Worm (Caenorhabditis elegans) whole organism, dauer: ENCODE results near the gene C06E4.8.

Experiments
- unc-62 ChIP-seq: sonication (generic microtip); optimal IDR thresholded peaks from 2 replicates; lab custom pipeline; 2017; ENCODE audit warnings: missing biosample characterization, missing genetic modification reagents, missing genetic modification characterization

The C06E4.8 gene

ce11 chrIV:7285839-7286238 is at the start of gene C06E4.8:
Gene C06E4.8 (minus strand): TSS chrIV:7285875.
- no peak for TF ChIP-seq unc-62 (GFP tag; lab: Kevin White, UChicago)

ce11 chrIV:7332695-7333094 is 47.0 kb upstream of the C06E4.8 start, which contains the start of gene ocr-4:
Gene ocr-4 (minus strand): TSS chrIV:7332795.
- no peak for TF ChIP-seq unc-62 (GFP tag; lab: Kevin White, UChicago)

- TF ChIP-seq unc-62 (GFP tag; lab: Kevin White, UChicago) = no peak
Observed at ce11 chrIV:7328918-7329317, 43.2 kb upstream of the C06E4.8 start, which contains the start of gene sqst-2. Gene sqst-2 (minus strand): TSS chrIV:7328975.

ce11 chrIV:7326613-7327149 is 41.0 kb upstream of the C06E4.8 start, which contains the start of gene ifo-1:
Gene ifo-1 (minus strand): TSS chrIV:7326663.
- TF ChIP-seq unc-62 (GFP tag; lab: Kevin White, UChicago) = no peak

- no peak for TF ChIP-seq unc-62 (GFP tag; lab: Kevin White, UChicago)
Observed at ce11 chrIV:7325698-7326097, 40.0 kb upstream of the C06E4.8 start.

- TF ChIP-seq unc-62 (GFP tag; lab: Kevin White, UChicago) = no peak
Observed at ce11 chrIV:7324913-7325312, 39.2 kb upstream of the C06E4.8 start.

- TF ChIP-seq unc-62 (GFP tag; lab: Kevin White, UChicago) = no peak
Observed at ce11 chrIV:7323904-7324303, 38.2 kb upstream of the C06E4.8 start.

ce11 chrIV:7320688-7321087 is 35.0 kb upstream of the C06E4.8 start:
- no peak for TF ChIP-seq unc-62 (GFP tag; lab: Kevin White, UChicago)

ce11 chrIV:7319931-7320435 is 34.3 kb upstream of the C06E4.8 start:
- TF ChIP-seq unc-62 (GFP tag; lab: Kevin White, UChicago) = no peak

ce11 chrIV:7318900-7319299 is 33.2 kb upstream of the C06E4.8 start:
- no peak for TF ChIP-seq unc-62 (GFP tag; lab: Kevin White, UChicago)

- no peak for TF ChIP-seq unc-62 (GFP tag; lab: Kevin White, UChicago)
Observed at ce11 chrIV:7317829-7318529, 32.3 kb upstream of the C06E4.8 start.

ce11 chrIV:7316613-7317153 is 31.0 kb upstream of the C06E4.8 start, which contains the start of gene F42C5.9:
Gene F42C5.9 (minus strand): TSS chrIV:7317103.
- no peak for TF ChIP-seq unc-62 (GFP tag; lab: Kevin White, UChicago)

ce11 chrIV:7313962-7314361 is 28.3 kb upstream of the C06E4.8 start:
- no peak for TF ChIP-seq unc-62 (GFP tag; lab: Kevin White, UChicago)

- no peak for TF ChIP-seq unc-62 (GFP tag; lab: Kevin White, UChicago)
Observed at ce11 chrIV:7313397-7313910, 27.8 kb upstream of the C06E4.8 start, which contains the start of gene rps-8. Gene rps-8 (minus strand): TSS chrIV:7313860.

- no peak for TF ChIP-seq unc-62 (GFP tag; lab: Kevin White, UChicago)
Observed at ce11 chrIV:7312620-7313194, 27.0 kb upstream of the C06E4.8 start.

- TF ChIP-seq unc-62 (GFP tag; lab: Kevin White, UChicago) = no peak
Observed at ce11 chrIV:7310842-7311241, 25.2 kb upstream of the C06E4.8 start.
